Fruit fly (Drosophila melanogaster): ENCODE results near the gene CG8372.

- TF ChIP-seq CG7101 (tag; optimal IDR thresholded peaks at IDR 0.05) (peak; percentile 83), cic (GFP tag; optimal IDR thresholded peaks at IDR 0.05) (peak; percentile 50), cnc (optimal IDR thresholded peaks at IDR 0.05) (no peak), ovo (GFP tag; optimal IDR thresholded peaks at IDR 0.05) (peak; percentile 55), kay (GFP tag; ENCODE audit: borderline replicate concordance) (peak; percentile 94), CG11617 (GFP tag; optimal IDR thresholded peaks at IDR 0.05) (peak; percentile 74)
Observed at dm6 chr2L:8211070-8211469, 1.6 kb downstream of the CG8372 start, which contains the start of gene Ssb-c31a.

Data from whole organism, adult.